Worm (Caenorhabditis elegans) whole organism, L4 larva: ENCODE results near the gene str-86.

Source experiments
- F49E8.2 ChIP-seq: sonication (generic microtip); optimal IDR thresholded peaks from 2 replicates; lab custom pipeline; 2016; ENCODE audit warnings: missing compliant biosample characterization, mild to moderate bottlenecking, missing genetic modification characterization, borderline replicate concordance
- ZK337.2 ChIP-seq: fragments of 200-800 bp; sonication (Bioruptor generic); IDR thresholded peaks from 2 replicates; pipeline ENCODE4 v1.3.6; 2022; ENCODE audit warnings: missing genetic modification reagents, missing genetic modification characterization, missing compliant biosample characterization
- aly-2 ChIP-seq: sonication (generic microtip); optimal IDR thresholded peaks from 2 replicates; lab custom pipeline; 2018; ENCODE audit warnings: missing biosample characterization, missing genetic modification characterization
- daf-12 ChIP-seq: fragments of 150-350 bp; optimal IDR thresholded peaks from 2 replicates; lab custom pipeline; 2014; ENCODE audit warnings: missing biosample characterization, missing genetic modification reagents, missing genetic modification characterization
- dpl-1 ChIP-seq: fragments of 150-350 bp; optimal IDR thresholded peaks from 2 replicates; lab custom pipeline; 2014; ENCODE audit warnings: missing biosample characterization, missing genetic modification reagents, missing genetic modification characterization
- dve-1 ChIP-seq: sonication (generic microtip); optimal IDR thresholded peaks from 2 replicates; lab custom pipeline; 2017; ENCODE audit warnings: antibody characterized with exemption, mild to moderate bottlenecking, missing genetic modification characterization, missing compliant biosample characterization; ENCODE audit not compliant: insufficient read depth
- lin-39 ChIP-seq: fragments of 150-350 bp; optimal IDR thresholded peaks from 2 replicates; lab custom pipeline; 2014; ENCODE audit warnings: missing biosample characterization, missing genetic modification reagents, missing genetic modification characterization
- mdt-29 ChIP-seq: fragments of 200-800 bp; sonication (Bioruptor generic); IDR thresholded peaks from 2 replicates; pipeline ENCODE4 v1.3.6; 2022; ENCODE audit warnings: missing genetic modification reagents, missing genetic modification characterization, missing compliant biosample characterization
- nhr-10 ChIP-seq: fragments of 150-350 bp; optimal IDR thresholded peaks from 2 replicates; lab custom pipeline; 2014; ENCODE audit warnings: missing biosample characterization, missing genetic modification characterization
- nhr-237 ChIP-seq: sonication (generic microtip); optimal IDR thresholded peaks from 2 replicates; lab custom pipeline; 2017; ENCODE audit warnings: missing biosample characterization, missing genetic modification characterization
- nhr-28 ChIP-seq: fragments of 150-350 bp; optimal IDR thresholded peaks from 2 replicates; lab custom pipeline; 2014; ENCODE audit warnings: missing biosample characterization, missing genetic modification characterization
- nhr-76 ChIP-seq: fragments of 150-350 bp; optimal IDR thresholded peaks from 2 replicates; lab custom pipeline; 2014; ENCODE audit warnings: missing biosample characterization, missing genetic modification characterization
- nhr-77 ChIP-seq: fragments of 150-350 bp; optimal IDR thresholded peaks from 2 replicates; lab custom pipeline; 2014; ENCODE audit warnings: missing biosample characterization, missing genetic modification characterization
- unc-130 ChIP-seq: sonication (generic microtip); optimal IDR thresholded peaks from 2 replicates; lab custom pipeline; 2016; ENCODE audit warnings: missing genetic modification reagents, missing genetic modification characterization, missing compliant biosample characterization

DNA sequence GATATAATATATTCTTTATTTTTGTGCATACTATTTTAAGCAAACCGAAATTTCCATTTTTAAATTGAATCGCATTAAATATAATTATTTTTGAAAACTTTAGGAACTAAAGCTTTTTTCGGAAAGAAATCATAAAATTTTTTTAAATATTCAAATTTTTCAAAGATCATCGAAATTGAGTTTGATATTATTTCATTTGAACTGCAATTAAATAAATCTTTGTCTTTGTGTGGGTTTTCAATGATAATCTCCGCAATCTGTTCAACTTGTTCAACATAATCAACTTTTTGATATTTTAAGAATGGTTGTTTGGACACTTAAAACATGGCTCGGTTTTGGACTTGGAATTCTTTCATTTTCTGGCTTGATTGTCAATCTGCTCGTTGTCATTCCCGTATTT, 25.7 kb upstream of the str-86 start, which contains the start of gene srx-2:
- TF ChIP-seq mdt-29 (GFP tag; lab: Robert Waterston, UW), result no peak
- TF ChIP-seq nhr-10 (tag; lab: Kevin White, UChicago), result no peak
- TF ChIP-seq nhr-77 (tag; lab: Kevin White, UChicago), result no peak
- TF ChIP-seq daf-12 (tag; lab: Kevin White, UChicago), result no peak
- no peak for TF ChIP-seq lin-39 (tag; lab: Kevin White, UChicago)
- TF ChIP-seq nhr-76 (tag; lab: Kevin White, UChicago), result no peak
- TF ChIP-seq F49E8.2 (tag; lab: Kevin White, UChicago), result no peak
- no peak for TF ChIP-seq nhr-28 (tag; lab: Kevin White, UChicago)
- no peak for TF ChIP-seq dve-1
- no peak for TF ChIP-seq unc-130
- TF ChIP-seq dpl-1 (GFP tag; lab: Kevin White, UChicago), result no peak
- TF ChIP-seq nhr-237 (tag; lab: Kevin White, UChicago), result no peak
- TF ChIP-seq aly-2, result no peak
- TF ChIP-seq ZK337.2 (GFP tag; lab: Robert Waterston, UW), result no peak
